Fruit fly (Drosophila melanogaster): ENCODE data around the gene RpS8.

- TF ChIP-seq ey (GFP tag; optimal IDR thresholded peaks at IDR 0.05) (no peak), h (GFP tag; optimal IDR thresholded peaks at IDR 0.05) (no peak), lola (GFP tag; optimal IDR thresholded peaks at IDR 0.05) (no peak), dsf (GFP tag; optimal IDR thresholded peaks at IDR 0.05; ENCODE audit: borderline replicate concordance) (no peak), fru (GFP tag; optimal IDR thresholded peaks at IDR 0.05) (no peak), pan (optimal IDR thresholded peaks at IDR 0.05) (no peak), sv (GFP tag; optimal IDR thresholded peaks at IDR 0.05) (no peak), Jra (GFP tag; optimal IDR thresholded peaks at IDR 0.05) (no peak), OdsH (GFP tag; optimal IDR thresholded peaks at IDR 0.05) (no peak), Hnf4 (GFP tag; optimal IDR thresholded peaks at IDR 0.05) (no peak), Myc (optimal IDR thresholded peaks at IDR 0.05) (no peak), psq (GFP tag; optimal IDR thresholded peaks at IDR 0.05) (no peak)
Measured at dm6 chr3R:29836188-29836587, 25.2 kb upstream of the RpS8 start, which contains the start of gene CG42592.

All from whole organism, wandering third instar larva.